Worm (Caenorhabditis elegans): ENCODE results near the gene M70.3.

ce11 chrIV:2246150-2246549 lies 3.9 kb upstream of the M70.3 start:
- no peak for TF ChIP-seq snpc-4 (tag; optimal IDR thresholded peaks at IDR 0.05)
- TF ChIP-seq egl-27 (tag; optimal IDR thresholded peaks at IDR 0.05), result no peak
- TF ChIP-seq ets-5 (GFP tag; IDR thresholded peaks at IDR 0.05), result no peak
- no peak for TF ChIP-seq C34B4.2 (tag; optimal IDR thresholded peaks at IDR 0.05)
- TF ChIP-seq blmp-1 (tag; optimal IDR thresholded peaks at IDR 0.05), result no peak
- TF ChIP-seq vab-15 (tag; optimal IDR thresholded peaks at IDR 0.05), result no peak
- no peak for TF ChIP-seq mdl-1 (tag; optimal IDR thresholded peaks at IDR 0.05)
